Fruit fly (Drosophila melanogaster) whole organism, embryonic: ENCODE results near the gene CG12301.

Experiments used
- Asciz ChIP-seq: fragments of 200-800 bp; sonication (Bioruptor generic); optimal IDR thresholded peaks from 2 replicates; lab custom pipeline; 2017; ENCODE audit warnings: missing biosample characterization, mild to moderate bottlenecking, missing genetic modification characterization, missing genetic modification reagents
- Atf6 ChIP-seq: fragments of 200-800 bp; sonication (Bioruptor generic); IDR thresholded peaks from 2 replicates; pipeline ENCODE4 v1.3.6; 2022; ENCODE audit warnings: missing biosample characterization, missing genetic modification characterization
- CG10274 ChIP-seq: fragments of 200-800 bp; sonication (Bioruptor generic); optimal IDR thresholded peaks from 3 replicates; lab custom pipeline; 2017; ENCODE audit warnings: missing biosample characterization, mild to moderate bottlenecking, missing genetic modification characterization
- CG10321 ChIP-seq: fragments of 200-800 bp; sonication (Bioruptor generic); IDR thresholded peaks from 2 replicates; pipeline ENCODE4 v1.3.6; 2022; ENCODE audit warnings: missing biosample characterization, missing genetic modification characterization
- CG11247 ChIP-seq: fragments of 200-800 bp; sonication (Bioruptor generic); IDR thresholded peaks from 2 replicates; pipeline ENCODE4 v1.3.6; 2022; ENCODE audit warnings: missing biosample characterization, missing genetic modification characterization
- CG12104 ChIP-seq: fragments of 200-800 bp; sonication (Bioruptor generic); optimal IDR thresholded peaks from 3 replicates; lab custom pipeline; 2016; ENCODE audit warnings: missing biosample characterization, missing genetic modification characterization
- CG14441 ChIP-seq: fragments of 200-800 bp; sonication (Bioruptor generic); IDR thresholded peaks from 2 replicates; pipeline ENCODE4 v1.3.6; 2022; ENCODE audit warnings: missing biosample characterization, missing genetic modification characterization
- CG14710 ChIP-seq: fragments of 200-800 bp; sonication (Bioruptor generic); optimal IDR thresholded peaks from 3 replicates; lab custom pipeline; 2019; ENCODE audit warnings: missing biosample characterization, mild to moderate bottlenecking, missing genetic modification characterization, moderate library complexity
- CG17361 ChIP-seq: fragments of 200-800 bp; sonication (Bioruptor generic); IDR thresholded peaks from 3 replicates; pipeline ENCODE4 v1.3.6; 2022; ENCODE audit warnings: missing biosample characterization, missing genetic modification characterization
- CG2678 ChIP-seq: fragments of 200-800 bp; sonication (Bioruptor generic); optimal IDR thresholded peaks from 3 replicates; lab custom pipeline; 2019; ENCODE audit warnings: missing biosample characterization, mild to moderate bottlenecking, missing genetic modification characterization, moderate library complexity
- CG31365 ChIP-seq: fragments of 200-800 bp; sonication (Bioruptor generic); optimal IDR thresholded peaks from 2 replicates; lab custom pipeline; 2018; ENCODE audit warnings: missing biosample characterization, mild to moderate bottlenecking, missing genetic modification characterization
- CG3163 ChIP-seq: fragments of 200-800 bp; sonication (Bioruptor generic); optimal IDR thresholded peaks from 3 replicates; lab custom pipeline; 2016; ENCODE audit warnings: missing biosample characterization, missing genetic modification characterization
- CG3281 ChIP-seq: fragments of 200-800 bp; sonication (Bioruptor generic); optimal IDR thresholded peaks from 3 replicates; lab custom pipeline; 2017; ENCODE audit warnings: missing biosample characterization, mild to moderate bottlenecking, missing genetic modification characterization
- CG4730 ChIP-seq: fragments of 200-800 bp; sonication (Bioruptor generic); IDR thresholded peaks from 2 replicates; pipeline ENCODE4 v1.3.6; 2022; ENCODE audit warnings: missing biosample characterization, missing genetic modification characterization
- CG7928 ChIP-seq: fragments of 200-800 bp; sonication (Bioruptor generic); optimal IDR thresholded peaks from 2 replicates; lab custom pipeline; 2017; ENCODE audit warnings: missing biosample characterization, mild to moderate bottlenecking, missing genetic modification characterization
- CG8388 ChIP-seq: fragments of 200-800 bp; sonication (Bioruptor generic); optimal IDR thresholded peaks from 2 replicates; lab custom pipeline; 2019; ENCODE audit warnings: missing biosample characterization, mild to moderate bottlenecking, missing genetic modification characterization, moderate library complexity
- CG8765 ChIP-seq: fragments of 200-800 bp; sonication (Bioruptor generic); IDR thresholded peaks from 2 replicates; pipeline ENCODE4 v1.3.6; 2022; ENCODE audit warnings: missing biosample characterization, missing genetic modification characterization
- CG9932 ChIP-seq: fragments of 200-800 bp; sonication (Bioruptor generic); IDR thresholded peaks from 2 replicates; pipeline ENCODE4 v1.3.6; 2022; ENCODE audit warnings: missing biosample characterization, missing genetic modification characterization
- Dbx ChIP-seq: fragments of 200-800 bp; sonication (Bioruptor generic); IDR thresholded peaks from 3 replicates; pipeline ENCODE4 v1.3.6; 2022; ENCODE audit warnings: missing biosample characterization, missing genetic modification characterization
- H2.0 ChIP-seq: fragments of 200-800 bp; sonication (Bioruptor generic); IDR thresholded peaks from 2 replicates; pipeline ENCODE4 v1.3.6; 2022; ENCODE audit warnings: missing biosample characterization, missing genetic modification characterization
- HLH54F ChIP-seq: fragments of 200-800 bp; sonication (Bioruptor generic); optimal IDR thresholded peaks from 3 replicates; lab custom pipeline; 2016; ENCODE audit warnings: missing biosample characterization, missing genetic modification characterization
- Hr51 ChIP-seq, 2 experiments: fragments of 200-800 bp; sonication (Bioruptor generic); optimal IDR thresholded peaks; 2 replicates in 1 of 2; 3 replicates in 1 of 2; lab custom pipeline; 2016 to 2018; ENCODE audit warnings: missing biosample characterization in 2 of 2, missing genetic modification characterization in 2 of 2, mild to moderate bottlenecking in 1 of 2, moderate library complexity in 1 of 2
- Kr ChIP-seq: fragments of 200-800 bp; sonication (Bioruptor generic); optimal IDR thresholded peaks from 2 replicates; lab custom pipeline; 2017; ENCODE audit warnings: missing biosample characterization, mild to moderate bottlenecking, missing genetic modification characterization
- Max ChIP-seq: fragments of 200-800 bp; sonication (Bioruptor generic); optimal IDR thresholded peaks from 2 replicates; lab custom pipeline; 2016; ENCODE audit warnings: missing biosample characterization, mild to moderate bottlenecking, missing genetic modification characterization
- Six4 ChIP-seq: fragments of 200-800 bp; sonication (Bioruptor generic); optimal IDR thresholded peaks from 2 replicates; lab custom pipeline; 2016; ENCODE audit warnings: missing biosample characterization, missing genetic modification characterization
- Stat92E ChIP-seq, 3 experiments: fragments of >200 bp in 2 of 3; fragments of 200-800 bp in 1 of 3; sonication (Bioruptor generic) in 1 of 3; optimal IDR thresholded peaks; 2 replicates each; lab custom pipeline; 2017 to 2019; ENCODE audit warnings: missing biosample characterization in 3 of 3, missing genetic modification characterization in 3 of 3, mild to moderate bottlenecking in 1 of 3, moderate library complexity in 1 of 3
- Xrp1 ChIP-seq: fragments of 200-800 bp; sonication (Bioruptor generic); IDR thresholded peaks from 2 replicates; pipeline ENCODE4 v1.3.6; 2022; ENCODE audit warnings: missing biosample characterization, missing genetic modification characterization
- al ChIP-seq: fragments of 200-800 bp; sonication (Bioruptor generic); IDR thresholded peaks from 2 replicates; pipeline ENCODE4 v1.3.6; 2022; ENCODE audit warnings: missing biosample characterization, missing genetic modification characterization
- az2 ChIP-seq: fragments of 200-800 bp; sonication (Bioruptor generic); optimal IDR thresholded peaks from 3 replicates; lab custom pipeline; 2016; ENCODE audit warnings: missing biosample characterization, missing genetic modification characterization
- cg ChIP-seq: fragments of 200-800 bp; sonication (Bioruptor generic); optimal IDR thresholded peaks from 3 replicates; lab custom pipeline; 2019; ENCODE audit warnings: missing biosample characterization, mild to moderate bottlenecking, missing genetic modification characterization, moderate library complexity
- chif ChIP-seq, 2 experiments: fragments of 200-800 bp; sonication (Bioruptor generic); optimal IDR thresholded peaks; 3 replicates each; lab custom pipeline; 2016; ENCODE audit warnings: missing biosample characterization in 2 of 2, missing genetic modification characterization in 2 of 2
- chinmo ChIP-seq: fragments of 200-800 bp; sonication (Bioruptor generic); IDR thresholded peaks from 4 replicates; pipeline ENCODE4 v1.3.6; 2022; ENCODE audit warnings: missing biosample characterization, missing genetic modification characterization; ENCODE audit not compliant: partially characterized antibody
- dati ChIP-seq: fragments of 200-800 bp; sonication (Bioruptor generic); IDR thresholded peaks from 2 replicates; pipeline ENCODE4 v1.3.6; 2022; ENCODE audit warnings: missing biosample characterization, missing genetic modification characterization
- dmrt99B ChIP-seq: fragments of 200-800 bp; sonication (Bioruptor generic); optimal IDR thresholded peaks from 2 replicates; lab custom pipeline; 2018; ENCODE audit warnings: missing biosample characterization, mild to moderate bottlenecking, missing genetic modification characterization, moderate library complexity
- dysf ChIP-seq: fragments of 200-800 bp; sonication (Bioruptor generic); IDR thresholded peaks from 3 replicates; pipeline ENCODE4 v1.3.6; 2022; ENCODE audit warnings: missing biosample characterization, missing genetic modification characterization
- hkb ChIP-seq, 2 experiments: fragments of 200-800 bp in 1 of 2; fragments of >200 bp in 1 of 2; sonication (Bioruptor generic) in 1 of 2; IDR thresholded peaks in 1 of 2; optimal IDR thresholded peaks in 1 of 2; 2 replicates each; pipeline versions ENCODE4 v1.3.6 to Lab custom; 2017 to 2022; ENCODE audit warnings: missing biosample characterization in 1 of 2, missing genetic modification characterization in 1 of 2
- hth ChIP-seq: fragments of >200 bp; optimal IDR thresholded peaks from 2 replicates; lab custom pipeline; 2017; ENCODE audit warnings: inconsistent platforms
- ken ChIP-seq: fragments of 200-800 bp; sonication (Bioruptor generic); IDR thresholded peaks from 3 replicates; pipeline ENCODE4 v1.3.6; 2022; ENCODE audit warnings: missing biosample characterization, missing genetic modification characterization
- klu ChIP-seq: fragments of 200-800 bp; sonication (Bioruptor generic); IDR thresholded peaks from 2 replicates; pipeline ENCODE4 v1.3.6; 2022; ENCODE audit warnings: missing biosample characterization, missing genetic modification characterization
- mirr ChIP-seq: fragments of 200-800 bp; sonication (Bioruptor generic); optimal IDR thresholded peaks from 3 replicates; lab custom pipeline; 2018; ENCODE audit warnings: missing biosample characterization, mild to moderate bottlenecking, missing genetic modification characterization
- onecut ChIP-seq: fragments of 200-800 bp; sonication (Bioruptor generic); IDR thresholded peaks from 2 replicates; pipeline ENCODE4 v1.3.6; 2022; ENCODE audit warnings: missing biosample characterization, missing genetic modification characterization
- phol ChIP-seq: fragments of 200-800 bp; sonication (Bioruptor generic); optimal IDR thresholded peaks from 3 replicates; lab custom pipeline; 2018; ENCODE audit warnings: missing biosample characterization, mild to moderate bottlenecking, missing genetic modification characterization, moderate library complexity
- prd ChIP-seq, 3 experiments: fragments of >200 bp in 2 of 3; fragments of 200-800 bp in 1 of 3; sonication (Bioruptor generic) in 1 of 3; optimal IDR thresholded peaks in 2 of 3; IDR thresholded peaks in 1 of 3; 2 replicates in 2 of 3; 3 replicates in 1 of 3; pipeline versions ENCODE4 v1.3.6 to Lab custom; 2017 to 2022; ENCODE audit warnings: missing biosample characterization in 1 of 3, missing genetic modification characterization in 1 of 3
- pros ChIP-seq: fragments of 200-800 bp; sonication (Bioruptor generic); optimal IDR thresholded peaks from 3 replicates; lab custom pipeline; 2019; ENCODE audit warnings: missing biosample characterization, mild to moderate bottlenecking, missing genetic modification characterization, moderate library complexity
- sim ChIP-seq: fragments of 200-800 bp; sonication (Bioruptor generic); IDR thresholded peaks from 2 replicates; pipeline ENCODE4 v1.3.6; 2022; ENCODE audit warnings: missing biosample characterization, missing genetic modification characterization
- sqz ChIP-seq: fragments of 200-800 bp; sonication (Bioruptor generic); optimal IDR thresholded peaks from 3 replicates; lab custom pipeline; 2018; ENCODE audit warnings: missing biosample characterization, mild to moderate bottlenecking, missing genetic modification characterization
- tgo ChIP-seq: fragments of 200-800 bp; sonication (Bioruptor generic); IDR thresholded peaks from 3 replicates; pipeline ENCODE4 v1.3.6; 2022; ENCODE audit warnings: missing biosample characterization, missing genetic modification characterization
- zfh1 ChIP-seq: fragments of 200-800 bp; sonication (Bioruptor generic); IDR thresholded peaks from 3 replicates; pipeline ENCODE4 v1.3.6; 2022; ENCODE audit warnings: missing biosample characterization, missing genetic modification characterization

The CG12301 gene

dm6 chr3L:15532368-15533030, 48.1 kb upstream of the CG12301 start (continued):
- TF ChIP-seq Kr (GFP tag; lab: Kevin White, UChicago) (no peak), CG7928 (GFP tag; lab: Kevin White, UChicago) (no peak), mirr (GFP tag; lab: Kevin White, UChicago) (peak; percentile 15), CG3281 (peak; percentile 11), Max (GFP tag; lab: Kevin White, UChicago) (peak; percentile 27), sqz (GFP tag; lab: Kevin White, UChicago) (no peak), sim (GFP tag; lab: Robert Waterston, UW) (peak; percentile 29; the same call in 1 of the 2 replicates), CG9932 (GFP tag; lab: Robert Waterston, UW) (peak; percentile 55), CG10274 (peak; percentile 6), CG14441 (GFP tag; lab: Robert Waterston, UW) (peak; percentile 63), dysf (GFP tag; lab: Robert Waterston, UW) (peak; percentile 68), HLH54F (no peak), phol (tag; lab: Kevin White, UChicago) (peak; percentile 74), CG17361 (GFP tag; lab: Robert Waterston, UW) (peak; percentile 85; the same call in 2 of the 3 replicates), CG3163 (GFP tag; lab: Kevin White, UChicago) (peak; percentile 89), CG10321 (GFP tag; lab: Robert Waterston, UW) (no peak), Atf6 (peak; percentile 52; the same call in 1 of the 2 replicates), CG8765 (GFP tag; lab: Robert Waterston, UW) (peak; percentile 35; the same call in 1 of the 2 replicates), H2.0 (GFP tag; lab: Robert Waterston, UW) (peak; percentile 55; the same call in 1 of the 2 replicates), tgo (GFP tag; lab: Robert Waterston, UW) (peak; percentile 63), cg (no peak), az2 (peak; percentile 16), Six4 (GFP tag; lab: Kevin White, UChicago) (peak; percentile 44), CG11247 (0 out of 2 replicates have a peak, but pooled peaks have one; percentile 18), al (peak; percentile 35; the same call in 1 of the 2 replicates), CG2678 (tag; lab: Kevin White, UChicago) (peak; percentile 67), CG31365 (tag; lab: Kevin White, UChicago) (no peak), CG4730 (GFP tag; lab: Robert Waterston, UW) (0 out of 2 replicates have a peak, but pooled peaks have one; percentile 31), hkb (optimal IDR thresholded peaks at IDR 0.05; lab: Kevin White, UChicago) (no peak), hkb (GFP tag; IDR thresholded peaks at IDR 0.05; lab: Robert Waterston, UW) (peak; percentile 15; the same call in 1 of the 2 replicates), pros (GFP tag; lab: Kevin White, UChicago) (peak; percentile 61), hth (lab: Kevin White, UChicago) (no peak), onecut (GFP tag; lab: Robert Waterston, UW) (peak; percentile 23; the same call in 1 of the 2 replicates), klu (peak; percentile 27; the same call in 1 of the 2 replicates), chinmo (peak; percentile 86; the same call in 2 of the 4 replicates), zfh1 (GFP tag; lab: Robert Waterston, UW) (peak; percentile 45; the same call in 1 of the 3 replicates), Hr51 (GFP tag; optimal IDR thresholded peaks at IDR 0.05; lab: Kevin White, UChicago) (no peak), Stat92E (GFP tag; optimal IDR thresholded peaks at IDR 0.05; lab: Kevin White, UChicago) (no peak), Asciz (peak; percentile 6), prd (optimal IDR thresholded peaks at IDR 0.05; lab: Kevin White, UChicago) (no peak), prd (GFP tag; IDR thresholded peaks at IDR 0.05; lab: Robert Waterston, UW) (peak; percentile 70), ken (no peak), dmrt99B (tag; lab: Kevin White, UChicago) (peak; percentile 63), Dbx (GFP tag; lab: Robert Waterston, UW) (0 out of 3 replicates have a peak, but pooled peaks have one; percentile 24), CG8388 (no peak), CG12104 (GFP tag; lab: Kevin White, UChicago) (peak; percentile 63), dati (GFP tag; lab: Robert Waterston, UW) (no peak), Xrp1 (peak; percentile 66), CG14710 (tag; lab: Kevin White, UChicago) (peak; percentile 74), chif (GFP tag; optimal IDR thresholded peaks at IDR 0.05; lab: Kevin White, UChicago) (peak in 1 of 2 experiments; percentile 33)
